Worm (Caenorhabditis elegans): ENCODE results near the gene nsy-7.
A peak's percentile ranks its signal among the peaks of the same experiment; 100 is the strongest.

DNA sequence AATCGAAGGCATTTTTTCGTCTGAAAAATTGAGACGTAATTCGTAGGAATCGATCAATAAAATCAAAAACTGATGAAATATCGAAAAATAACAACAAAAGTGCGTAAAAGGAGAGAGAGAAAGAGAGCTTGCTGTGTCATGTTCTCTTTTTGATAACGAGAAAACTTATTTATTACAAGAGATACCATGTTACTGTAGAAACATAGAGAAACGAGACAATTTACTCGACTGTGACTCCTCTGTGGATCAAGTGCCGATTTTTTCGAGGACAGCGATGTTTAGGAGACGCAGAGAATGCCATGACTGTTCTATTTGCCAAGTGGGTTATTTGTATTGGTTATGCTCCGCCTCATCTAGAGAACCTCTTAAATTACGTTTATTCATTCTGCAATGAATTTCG is 47.1 kb upstream of the nsy-7 start, which contains the start of gene sph-1:
- TF ChIP-seq W03F9.2 (tag; optimal IDR thresholded peaks at IDR 0.05) (peak; percentile 44), him-1 (tag; optimal IDR thresholded peaks at IDR 0.05) (no peak)
